Worm (Caenorhabditis elegans) whole organism, early embryonic: Measurements from ENCODE around the gene F59E11.7.

Experiments
- B0310.2 ChIP-seq: sonication (generic microtip); optimal IDR thresholded peaks from 2 replicates; lab custom pipeline; 2016; ENCODE audit warnings: mild to moderate bottlenecking, missing genetic modification characterization, missing compliant biosample characterization
- aly-1 ChIP-seq: sonication (generic microtip); optimal IDR thresholded peaks from 2 replicates; lab custom pipeline; 2016; ENCODE audit warnings: missing genetic modification characterization, missing compliant biosample characterization
- ama-1 ChIP-seq: fragments of 150-350 bp; optimal IDR thresholded peaks from 2 replicates; lab custom pipeline; 2014
- flt-1 ChIP-seq: fragments of 200-800 bp; sonication (Bioruptor generic); IDR thresholded peaks from 2 replicates; pipeline ENCODE4 v1.3.6; 2022; ENCODE audit warnings: missing genetic modification characterization, missing compliant biosample characterization
- hmbx-1 ChIP-seq: sonication (generic microtip); optimal IDR thresholded peaks from 2 replicates; lab custom pipeline; 2016; ENCODE audit warnings: mild to moderate bottlenecking, missing genetic modification characterization, missing compliant biosample characterization
- hnd-1 ChIP-seq: sonication (generic microtip); optimal IDR thresholded peaks from 2 replicates; lab custom pipeline; 2016; ENCODE audit warnings: missing genetic modification characterization, missing compliant biosample characterization
- tbx-11 ChIP-seq: fragments of 200-800 bp; sonication (Bioruptor generic); IDR thresholded peaks from 2 replicates; pipeline ENCODE4 v1.3.6; 2022; ENCODE audit warnings: missing genetic modification characterization, missing compliant biosample characterization
- tbx-37 ChIP-seq: fragments of 200-800 bp; sonication (Bioruptor generic); conservative IDR thresholded peaks from 2 replicates; pipeline ENCODE4 v1.3.6; 2022; ENCODE audit warnings: missing genetic modification reagents, missing genetic modification characterization, missing compliant biosample characterization

- TF ChIP-seq ama-1 (lab: Kevin White, UChicago) (no peak), aly-1 (tag; lab: Kevin White, UChicago) (no peak), hnd-1 (tag; lab: Kevin White, UChicago) (no peak), tbx-11 (GFP tag; lab: Robert Waterston, UW) (no peak), hmbx-1 (tag; lab: Kevin White, UChicago) (no peak), tbx-37 (GFP tag; lab: Robert Waterston, UW) (no peak), B0310.2 (no peak), flt-1 (GFP tag; lab: Robert Waterston, UW) (no peak)
Measured at ce11 chrV:8991679-8992078, 1.6 kb downstream of the F59E11.7 start, which contains the start of gene F59E11.6.
